Fruit fly (Drosophila melanogaster) whole organism, embryonic: ENCODE data around the gene CG13724.

ENCODE experiments used
- Abd-B ChIP-seq: fragments of 200-800 bp; sonication (Bioruptor generic); optimal IDR thresholded peaks from 2 replicates; lab custom pipeline; 2018; ENCODE audit warnings: missing biosample characterization, mild to moderate bottlenecking, missing genetic modification characterization, moderate library complexity
- CG13296 ChIP-seq: fragments of 200-800 bp; sonication (Bioruptor generic); optimal IDR thresholded peaks from 3 replicates; lab custom pipeline; 2018; ENCODE audit warnings: missing biosample characterization, mild to moderate bottlenecking, missing genetic modification characterization
- CG3838 ChIP-seq: fragments of 200-800 bp; sonication (Bioruptor generic); optimal IDR thresholded peaks from 3 replicates; lab custom pipeline; 2016; ENCODE audit warnings: missing biosample characterization, missing genetic modification characterization
- CG4730 ChIP-seq: fragments of 200-800 bp; sonication (Bioruptor generic); IDR thresholded peaks from 2 replicates; pipeline ENCODE4 v1.3.6; 2022; ENCODE audit warnings: missing biosample characterization, missing genetic modification characterization
- CG7556 ChIP-seq: fragments of 200-800 bp; sonication (Bioruptor generic); optimal IDR thresholded peaks from 2 replicates; lab custom pipeline; 2017; ENCODE audit warnings: missing biosample characterization, mild to moderate bottlenecking, missing genetic modification characterization
- Camta ChIP-seq: fragments of 200-800 bp; sonication (Bioruptor generic); optimal IDR thresholded peaks from 2 replicates; lab custom pipeline; 2016; ENCODE audit warnings: missing biosample characterization, missing genetic modification characterization
- D ChIP-seq, 2 experiments: fragments of 200-800 bp in 1 of 2; fragments of >200 bp in 1 of 2; sonication (Bioruptor generic) in 1 of 2; optimal IDR thresholded peaks; 2 replicates in 1 of 2; 3 replicates in 1 of 2; lab custom pipeline; 2017; ENCODE audit warnings: mild to moderate bottlenecking in 1 of 2, missing biosample characterization in 1 of 2, missing genetic modification characterization in 1 of 2, missing genetic modification reagents in 1 of 2
- Meics ChIP-seq: fragments of 200-800 bp; sonication (Bioruptor generic); optimal IDR thresholded peaks from 2 replicates; lab custom pipeline; 2017; ENCODE audit warnings: missing biosample characterization, mild to moderate bottlenecking, missing genetic modification characterization
- amos ChIP-seq: fragments of 200-800 bp; sonication (Bioruptor generic); IDR thresholded peaks from 2 replicates; pipeline ENCODE4 v1.3.6; 2022; ENCODE audit warnings: missing biosample characterization, missing genetic modification characterization; ENCODE audit not compliant: partially characterized antibody

DNA sequence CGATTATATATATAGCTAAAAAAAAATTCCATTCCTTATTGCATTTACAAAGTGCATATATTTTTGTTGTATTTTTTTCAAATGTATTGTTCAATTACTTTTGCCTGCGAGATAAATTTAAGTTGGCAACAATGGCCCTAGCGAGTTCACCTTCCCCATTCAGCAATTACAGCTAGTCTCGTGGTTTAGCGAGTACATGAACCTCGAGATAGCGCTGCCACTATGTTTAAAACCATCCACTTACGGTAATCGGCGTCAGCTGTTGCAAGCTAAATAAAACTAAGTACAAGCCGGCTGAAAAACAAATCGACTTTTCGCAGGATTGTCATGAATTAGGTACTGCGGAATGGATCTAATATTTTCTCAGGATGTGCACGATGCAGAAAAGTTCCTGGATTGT lies 30.2 kb downstream of the CG13724 start:
- TF ChIP-seq CG7556 (GFP tag; lab: Kevin White, UChicago) (no peak), amos (GFP tag; lab: Robert Waterston, UW) (peak; percentile 47), CG3838 (no peak), CG4730 (no peak), Meics (GFP tag; lab: Kevin White, UChicago) (no peak), Abd-B (GFP tag; lab: Kevin White, UChicago) (peak; percentile 57), D (optimal IDR thresholded peaks at IDR 0.05; lab: Kevin White, UChicago) (no peak), D (GFP tag; optimal IDR thresholded peaks at IDR 0.05; lab: Kevin White, UChicago) (no peak), CG13296 (no peak), Camta (GFP tag; lab: Kevin White, UChicago) (no peak)
